Worm (Caenorhabditis elegans): ENCODE measurements around the gene Y62E10A.6.

Y62E10A.6 gene

ce11 chrIV:13371699-13372098, at the start of gene Y62E10A.6:
Gene Y62E10A.6 (plus strand): TSS chrIV:13371999.
- TF ChIP-seq aly-1 (tag; optimal IDR thresholded peaks at IDR 0.05) = no peak
- TF ChIP-seq sea-1 (GFP tag; conservative IDR thresholded peaks at IDR 0.05) = no peak
- no peak for TF ChIP-seq pes-1 (GFP tag; IDR thresholded peaks at IDR 0.05)
- no peak for TF ChIP-seq hmg-4 (GFP tag; optimal IDR thresholded peaks at IDR 0.05)
- TF ChIP-seq tra-4 (tag; optimal IDR thresholded peaks at IDR 0.05) = no peak
- TF ChIP-seq ceh-36 (tag; optimal IDR thresholded peaks at IDR 0.05) = no peak
- no peak for TF ChIP-seq scrt-1 (GFP tag; IDR thresholded peaks at IDR 0.05)
- no peak for TF ChIP-seq F13C5.2 (tag; optimal IDR thresholded peaks at IDR 0.05)
- TF ChIP-seq hmbx-1 (tag; optimal IDR thresholded peaks at IDR 0.05) = no peak
- TF ChIP-seq tbx-11 (GFP tag; IDR thresholded peaks at IDR 0.05) = no peak
- TF ChIP-seq flt-1 (GFP tag; IDR thresholded peaks at IDR 0.05) = no peak
- TF ChIP-seq ceh-13 (GFP tag; optimal IDR thresholded peaks at IDR 0.05) = no peak
- TF ChIP-seq B0310.2 (tag; optimal IDR thresholded peaks at IDR 0.05) = no peak
- TF ChIP-seq ets-7 (tag; optimal IDR thresholded peaks at IDR 0.05) = no peak

- no peak for TF ChIP-seq tbx-37 (GFP tag; conservative IDR thresholded peaks at IDR 0.05)
- no peak for TF ChIP-seq tra-4 (tag; optimal IDR thresholded peaks at IDR 0.05)
- TF ChIP-seq F13C5.2 (tag; optimal IDR thresholded peaks at IDR 0.05) = no peak
- no peak for TF ChIP-seq scrt-1 (GFP tag; IDR thresholded peaks at IDR 0.05)
- no peak for TF ChIP-seq hnd-1 (tag; optimal IDR thresholded peaks at IDR 0.05)
- TF ChIP-seq flt-1 (GFP tag; IDR thresholded peaks at IDR 0.05) = no peak
- TF ChIP-seq ets-7 (tag; optimal IDR thresholded peaks at IDR 0.05) = no peak
- TF ChIP-seq hmg-4 (GFP tag; optimal IDR thresholded peaks at IDR 0.05) = no peak
- TF ChIP-seq ceh-13 (GFP tag; optimal IDR thresholded peaks at IDR 0.05) = no peak
- no peak for TF ChIP-seq ceh-36 (tag; optimal IDR thresholded peaks at IDR 0.05)
- TF ChIP-seq tbx-11 (GFP tag; IDR thresholded peaks at IDR 0.05) = no peak
- no peak for TF ChIP-seq aly-1 (tag; optimal IDR thresholded peaks at IDR 0.05)
- no peak for TF ChIP-seq B0310.2 (tag; optimal IDR thresholded peaks at IDR 0.05)
Measured at ce11 chrIV:13322429-13322828, 49.4 kb upstream of the Y62E10A.6 start.

ce11 chrIV:13323823-13324359, 47.9 kb upstream of the Y62E10A.6 start, which contains the start of gene fat-2:
Gene fat-2 (plus strand): TSS chrIV:13323873.
- TF ChIP-seq aly-1 (tag; optimal IDR thresholded peaks at IDR 0.05) (no peak), scrt-1 (GFP tag; IDR thresholded peaks at IDR 0.05) (no peak)

ce11 chrIV:13327064-13327463, 44.7 kb upstream of the Y62E10A.6 start:
- TF ChIP-seq aly-1 (tag; optimal IDR thresholded peaks at IDR 0.05) (no peak), scrt-1 (GFP tag; IDR thresholded peaks at IDR 0.05) (no peak), tbx-37 (GFP tag; conservative IDR thresholded peaks at IDR 0.05) (no peak), flt-1 (GFP tag; IDR thresholded peaks at IDR 0.05) (no peak), hnd-1 (tag; optimal IDR thresholded peaks at IDR 0.05) (no peak)

- TF ChIP-seq ceh-36 (tag; optimal IDR thresholded peaks at IDR 0.05) (no peak), sea-1 (GFP tag; conservative IDR thresholded peaks at IDR 0.05) (no peak), pes-1 (GFP tag; IDR thresholded peaks at IDR 0.05) (no peak), tbx-37 (GFP tag; conservative IDR thresholded peaks at IDR 0.05) (no peak), hmg-4 (GFP tag; optimal IDR thresholded peaks at IDR 0.05) (no peak), aly-1 (tag; optimal IDR thresholded peaks at IDR 0.05) (no peak), F13C5.2 (tag; optimal IDR thresholded peaks at IDR 0.05) (no peak), hnd-1 (tag; optimal IDR thresholded peaks at IDR 0.05) (no peak), B0310.2 (tag; optimal IDR thresholded peaks at IDR 0.05) (no peak), ama-1 (optimal IDR thresholded peaks at IDR 0.05) (no peak), tbx-11 (GFP tag; IDR thresholded peaks at IDR 0.05) (no peak), tra-4 (tag; optimal IDR thresholded peaks at IDR 0.05) (no peak), ceh-13 (GFP tag; optimal IDR thresholded peaks at IDR 0.05) (no peak), hmbx-1 (tag; optimal IDR thresholded peaks at IDR 0.05) (no peak), ets-7 (tag; optimal IDR thresholded peaks at IDR 0.05) (no peak)
Measured at ce11 chrIV:13328059-13328458, 43.7 kb upstream of the Y62E10A.6 start, which contains the start of gene far-6. Gene far-6 (plus strand): TSS chrIV:13328359.

ce11 chrIV:13330547-13330946, 41.3 kb upstream of the Y62E10A.6 start:
- no peak for TF ChIP-seq B0310.2 (tag; optimal IDR thresholded peaks at IDR 0.05)
- no peak for TF ChIP-seq ceh-36 (tag; optimal IDR thresholded peaks at IDR 0.05)
- TF ChIP-seq hmg-4 (GFP tag; optimal IDR thresholded peaks at IDR 0.05) = no peak
- no peak for TF ChIP-seq pes-1 (GFP tag; IDR thresholded peaks at IDR 0.05)
- no peak for TF ChIP-seq ets-7 (tag; optimal IDR thresholded peaks at IDR 0.05)
- no peak for TF ChIP-seq sea-1 (GFP tag; conservative IDR thresholded peaks at IDR 0.05)
- TF ChIP-seq tbx-37 (GFP tag; conservative IDR thresholded peaks at IDR 0.05) = no peak
- no peak for TF ChIP-seq tbx-11 (GFP tag; IDR thresholded peaks at IDR 0.05)
- TF ChIP-seq flt-1 (GFP tag; IDR thresholded peaks at IDR 0.05) = no peak
- TF ChIP-seq hnd-1 (tag; optimal IDR thresholded peaks at IDR 0.05) = no peak
- no peak for TF ChIP-seq tra-4 (tag; optimal IDR thresholded peaks at IDR 0.05)
- TF ChIP-seq F13C5.2 (tag; optimal IDR thresholded peaks at IDR 0.05) = no peak
- TF ChIP-seq ama-1 (optimal IDR thresholded peaks at IDR 0.05) = no peak
- TF ChIP-seq aly-1 (tag; optimal IDR thresholded peaks at IDR 0.05) = no peak
- no peak for TF ChIP-seq ceh-13 (GFP tag; optimal IDR thresholded peaks at IDR 0.05)

ce11 chrIV:13331285-13331684, 40.5 kb upstream of the Y62E10A.6 start, which contains the start of gene pqn-74:
Gene pqn-74 (minus strand): TSS chrIV:13331406.
- no peak for TF ChIP-seq hmg-4 (GFP tag; optimal IDR thresholded peaks at IDR 0.05)

ce11 chrIV:13334287-13334686, 37.5 kb upstream of the Y62E10A.6 start:
- TF ChIP-seq aly-1 (tag; optimal IDR thresholded peaks at IDR 0.05) = no peak
- no peak for TF ChIP-seq ets-7 (tag; optimal IDR thresholded peaks at IDR 0.05)
- TF ChIP-seq tbx-37 (GFP tag; conservative IDR thresholded peaks at IDR 0.05) = no peak
- TF ChIP-seq flt-1 (GFP tag; IDR thresholded peaks at IDR 0.05) = no peak
